Worm (Caenorhabditis elegans): ENCODE results near the gene prx-5.

- TF ChIP-seq W03F9.2 (tag; optimal IDR thresholded peaks at IDR 0.05) (no peak), him-1 (tag; optimal IDR thresholded peaks at IDR 0.05) (no peak), dao-5 (tag; optimal IDR thresholded peaks at IDR 0.05) (no peak)
Observed at ce11 chrII:8701619-8702350, 2.8 kb upstream of the prx-5 start, which contains the start of gene sphk-1.
